Worm (Caenorhabditis elegans) whole organism, L4 larva: ENCODE data around the gene cut-4.
A peak's percentile ranks its signal among the peaks of the same experiment; 100 is the strongest.

Source experiments
- D1046.2 ChIP-seq: fragments of 200-800 bp; sonication (Bioruptor generic); IDR thresholded peaks from 2 replicates; pipeline ENCODE4 v1.3.6; 2022; ENCODE audit warnings: missing genetic modification characterization, missing compliant biosample characterization
- F10B5.3 ChIP-seq: sonication (generic microtip); optimal IDR thresholded peaks from 2 replicates; lab custom pipeline; 2016; ENCODE audit warnings: mild to moderate bottlenecking, missing genetic modification characterization, missing compliant biosample characterization
- T26A8.4 ChIP-seq: fragments of 200-800 bp; sonication (Bioruptor generic); IDR thresholded peaks from 2 replicates; pipeline ENCODE4 v1.3.6; 2022; ENCODE audit warnings: missing genetic modification characterization, missing compliant biosample characterization
- aha-1 ChIP-seq: fragments of 150-350 bp; peaks from one replicate; lab custom pipeline; 2014; ENCODE audit warnings: missing biosample characterization, missing genetic modification characterization
- arid-1 ChIP-seq: fragments of 200-800 bp; sonication (Bioruptor generic); conservative IDR thresholded peaks from 2 replicates; pipeline ENCODE4 v1.3.6; 2022; ENCODE audit warnings: missing genetic modification reagents, missing genetic modification characterization, missing compliant biosample characterization
- daf-16 ChIP-seq, 3 experiments: sonication (generic microtip); optimal IDR thresholded peaks; 2 replicates each; lab custom pipeline; 2016 to 2017; ENCODE audit warnings: missing genetic modification characterization in 3 of 3, missing genetic modification reagents in 3 of 3, mild to moderate bottlenecking in 2 of 3, missing compliant biosample characterization in 2 of 3, missing biosample characterization in 1 of 3, moderate library complexity in 1 of 3
- dmd-6 ChIP-seq: fragments of 200-800 bp; sonication (Bioruptor generic); IDR thresholded peaks from 2 replicates; pipeline ENCODE4 v1.3.6; 2022; ENCODE audit warnings: missing genetic modification reagents, missing genetic modification characterization, missing compliant biosample characterization
- dmd-9 ChIP-seq: fragments of 200-800 bp; sonication (Bioruptor generic); IDR thresholded peaks from 2 replicates; pipeline ENCODE4 v1.3.6; 2022; ENCODE audit warnings: missing genetic modification reagents, missing genetic modification characterization, missing compliant biosample characterization
- dpl-1 ChIP-seq: fragments of 150-350 bp; optimal IDR thresholded peaks from 2 replicates; lab custom pipeline; 2014; ENCODE audit warnings: missing biosample characterization, missing genetic modification reagents, missing genetic modification characterization
- duxl-1 ChIP-seq: sonication (generic microtip); optimal IDR thresholded peaks from 2 replicates; lab custom pipeline; 2016; ENCODE audit warnings: mild to moderate bottlenecking, missing genetic modification characterization, moderate library complexity, missing compliant biosample characterization; ENCODE audit not compliant: poor library complexity
- dve-1 ChIP-seq: sonication (generic microtip); optimal IDR thresholded peaks from 2 replicates; lab custom pipeline; 2017; ENCODE audit warnings: antibody characterized with exemption, mild to moderate bottlenecking, missing genetic modification characterization, missing compliant biosample characterization; ENCODE audit not compliant: insufficient read depth
- egl-27 ChIP-seq: sonication (generic microtip); optimal IDR thresholded peaks from 3 replicates; lab custom pipeline; 2017; ENCODE audit warnings: missing biosample characterization, missing genetic modification reagents, missing genetic modification characterization
- fos-1 ChIP-seq: fragments of 150-350 bp; optimal IDR thresholded peaks from 2 replicates; lab custom pipeline; 2014; ENCODE audit warnings: missing biosample characterization, missing genetic modification characterization
- hif-1 ChIP-seq, 2 experiments: sonication (generic microtip); optimal IDR thresholded peaks; 2 replicates each; lab custom pipeline; 2016 to 2017; ENCODE audit warnings: missing compliant biosample characterization in 2 of 2, missing genetic modification characterization in 2 of 2, missing genetic modification reagents in 2 of 2, missing genotype in 2 of 2, mild to moderate bottlenecking in 1 of 2
- hlh-11 ChIP-seq: fragments of 200-800 bp; sonication (Bioruptor generic); optimal IDR thresholded peaks from 2 replicates; lab custom pipeline; 2018; ENCODE audit warnings: mild to moderate bottlenecking, missing genetic modification characterization, missing compliant biosample characterization
- hlh-30 ChIP-seq: sonication (generic microtip); optimal IDR thresholded peaks from 2 replicates; lab custom pipeline; 2017; ENCODE audit warnings: antibody characterized with exemption, mild to moderate bottlenecking, missing genetic modification characterization, missing compliant biosample characterization; ENCODE audit not compliant: insufficient read depth
- jun-1 ChIP-seq: fragments of 150-350 bp; optimal IDR thresholded peaks from 2 replicates; lab custom pipeline; 2014; ENCODE audit warnings: missing biosample characterization, missing genetic modification reagents, missing genetic modification characterization
- lin-1 ChIP-seq: fragments of 200-800 bp; sonication (Bioruptor generic); IDR thresholded peaks from 2 replicates; pipeline ENCODE4 v1.3.6; 2022; ENCODE audit warnings: missing genetic modification reagents, missing genetic modification characterization, missing compliant biosample characterization
- lin-29 ChIP-seq: fragments of 200-800 bp; sonication (Bioruptor generic); IDR thresholded peaks from 2 replicates; pipeline ENCODE4 v1.3.6; 2022; ENCODE audit warnings: missing genetic modification reagents, missing genetic modification characterization, missing compliant biosample characterization
- lir-3 ChIP-seq: sonication (generic microtip); optimal IDR thresholded peaks from 2 replicates; lab custom pipeline; 2016; ENCODE audit warnings: mild to moderate bottlenecking, missing genetic modification characterization, missing compliant biosample characterization
- madf-5 ChIP-seq, 2 experiments: fragments of 200-800 bp; sonication (Bioruptor generic); IDR thresholded peaks; 2 replicates each; pipeline ENCODE4 v1.3.6; 2022; ENCODE audit warnings: missing compliant biosample characterization in 2 of 2, missing genetic modification characterization in 2 of 2
- nhr-28 ChIP-seq: fragments of 150-350 bp; optimal IDR thresholded peaks from 2 replicates; lab custom pipeline; 2014; ENCODE audit warnings: missing biosample characterization, missing genetic modification characterization
- nhr-42 ChIP-seq: fragments of 200-800 bp; sonication (Bioruptor generic); IDR thresholded peaks from 2 replicates; pipeline ENCODE4 v1.3.6; 2022; ENCODE audit warnings: missing genetic modification characterization, missing compliant biosample characterization
- nhr-77 ChIP-seq: fragments of 150-350 bp; optimal IDR thresholded peaks from 2 replicates; lab custom pipeline; 2014; ENCODE audit warnings: missing biosample characterization, missing genetic modification characterization
- php-3 ChIP-seq: fragments of 200-800 bp; sonication (Bioruptor generic); IDR thresholded peaks from 2 replicates; pipeline ENCODE4 v1.3.6; 2022; ENCODE audit warnings: missing genetic modification reagents, missing genetic modification characterization, missing compliant biosample characterization
- pqm-1 ChIP-seq: sonication (generic microtip); optimal IDR thresholded peaks from 2 replicates; lab custom pipeline; 2017; ENCODE audit warnings: missing biosample characterization, missing genetic modification characterization
- saeg-2 ChIP-seq: fragments of 200-800 bp; sonication (Bioruptor generic); IDR thresholded peaks from 2 replicates; pipeline ENCODE4 v1.3.6; 2022; ENCODE audit warnings: missing genetic modification reagents, missing genetic modification characterization, missing compliant biosample characterization
- snpc-4 ChIP-seq: fragments of 150-350 bp; optimal IDR thresholded peaks from 2 replicates; lab custom pipeline; 2014; ENCODE audit warnings: missing biosample characterization, missing genetic modification characterization
- spr-1 ChIP-seq: sonication (generic microtip); optimal IDR thresholded peaks from 2 replicates; lab custom pipeline; 2016; ENCODE audit warnings: mild to moderate bottlenecking, missing genetic modification characterization, missing compliant biosample characterization
- tag-97 ChIP-seq: fragments of 200-800 bp; sonication (Bioruptor generic); IDR thresholded peaks from 2 replicates; pipeline ENCODE4 v1.3.6; 2022; ENCODE audit warnings: missing genetic modification characterization, missing compliant biosample characterization
- unc-130 ChIP-seq: sonication (generic microtip); optimal IDR thresholded peaks from 2 replicates; lab custom pipeline; 2016; ENCODE audit warnings: missing genetic modification reagents, missing genetic modification characterization, missing compliant biosample characterization
- unc-39 ChIP-seq: sonication (generic microtip); optimal IDR thresholded peaks from 2 replicates; lab custom pipeline; 2017; ENCODE audit warnings: missing biosample characterization, missing genetic modification characterization
- unc-62 ChIP-seq, 3 experiments: fragments of 150-350 bp in 1 of 3; sonication (generic microtip); optimal IDR thresholded peaks in 2 of 3; peaks in 1 of 3; 1 replicate in 1 of 3; 2 replicates in 2 of 3; lab custom pipeline; 2014 to 2017; ENCODE audit warnings: missing biosample characterization in 3 of 3, missing genetic modification characterization in 3 of 3, missing genetic modification reagents in 3 of 3, missing genotype in 1 of 3
- vab-7 ChIP-seq: fragments of 200-800 bp; sonication (Bioruptor generic); IDR thresholded peaks from 2 replicates; pipeline ENCODE4 v1.3.6; 2022; ENCODE audit warnings: missing genetic modification reagents, missing genetic modification characterization, missing compliant biosample characterization
- zfp-2 ChIP-seq: sonication (generic microtip); optimal IDR thresholded peaks from 2 replicates; lab custom pipeline; 2016; ENCODE audit warnings: mild to moderate bottlenecking, missing genetic modification characterization, missing compliant biosample characterization
- zip-2 ChIP-seq: fragments of 150-350 bp; optimal IDR thresholded peaks from 2 replicates; lab custom pipeline; 2014; ENCODE audit warnings: missing biosample characterization, missing genetic modification characterization

cut-4 gene

ce11 chrII:10482899-10483298, 47.0 kb downstream of the cut-4 start:
- TF ChIP-seq nhr-28 (peak; percentile 61), dve-1 (tag; lab: Kevin White, UChicago) (peak; percentile 13), lir-3 (tag; lab: Kevin White, UChicago) (no peak), lin-1 (GFP tag; lab: Robert Waterston, UW) (no peak), hif-1 (tag; optimal IDR thresholded peaks at IDR 0.05; lab: Kevin White, UChicago) (peak in 1 of 2 experiments; percentile 84), unc-62 (GFP tag; optimal IDR thresholded peaks at IDR 0.05 in 1 of 2; lab: Kevin White, UChicago) (peak in 1 of 2 experiments; percentile 27), unc-62 (tag; optimal IDR thresholded peaks at IDR 0.05; lab: Kevin White, UChicago) (no peak), pqm-1 (tag; lab: Kevin White, UChicago) (peak; percentile 84), hlh-11 (peak; percentile 2), dmd-6 (GFP tag; lab: Robert Waterston, UW) (peak; percentile 50; the same call in 1 of the 2 replicates), php-3 (GFP tag; lab: Robert Waterston, UW) (0 out of 2 replicates have a peak, but pooled peaks have one; percentile 40), aha-1 (peak; percentile 77), daf-16 (GFP tag; optimal IDR thresholded peaks at IDR 0.05; lab: Kevin White, UChicago) (no peak), daf-16 (tag; optimal IDR thresholded peaks at IDR 0.05; lab: Kevin White, UChicago) (peak; percentile 81), zfp-2 (tag; lab: Kevin White, UChicago) (no peak)

ce11 chrII:10483860-10484259, 47.9 kb downstream of the cut-4 start:
- no peak for TF ChIP-seq dmd-6 (GFP tag; lab: Robert Waterston, UW)
- no peak for TF ChIP-seq lin-29
- TF ChIP-seq unc-62 (GFP tag; optimal IDR thresholded peaks at IDR 0.05 in 1 of 2; lab: Kevin White, UChicago), result peak in 1 of 2 experiments; percentile 91
- TF ChIP-seq unc-62 (tag; optimal IDR thresholded peaks at IDR 0.05; lab: Kevin White, UChicago), result no peak
- TF ChIP-seq nhr-42 (GFP tag; lab: Robert Waterston, UW), result no peak
- TF ChIP-seq, all 104 proteins: peak for 1

- TF ChIP-seq madf-5 (GFP tag; IDR thresholded peaks at IDR 0.05; lab: Robert Waterston, UW), result no peak
- TF ChIP-seq tag-97, result no peak
- peak; percentile 76 for TF ChIP-seq nhr-28
- peak; percentile 91 for TF ChIP-seq pqm-1 (tag; lab: Kevin White, UChicago)
- peak; percentile 65 for TF ChIP-seq aha-1
- peak in 1 of 2 experiments; percentile 66 for TF ChIP-seq unc-62 (GFP tag; optimal IDR thresholded peaks at IDR 0.05 in 1 of 2; lab: Kevin White, UChicago)
- no peak for TF ChIP-seq unc-62 (tag; optimal IDR thresholded peaks at IDR 0.05; lab: Kevin White, UChicago)
- peak; percentile 71 for TF ChIP-seq php-3 (GFP tag; lab: Robert Waterston, UW)
- TF ChIP-seq saeg-2, result no peak
- TF ChIP-seq dmd-6 (GFP tag; lab: Robert Waterston, UW), result peak; percentile 61
- TF ChIP-seq dmd-9 (GFP tag; lab: Robert Waterston, UW), result no peak
- no peak for TF ChIP-seq lir-3 (tag; lab: Kevin White, UChicago)
- no peak for TF ChIP-seq jun-1
- TF ChIP-seq fos-1, result no peak
- no peak for TF ChIP-seq zip-2 (tag; lab: Kevin White, UChicago)
- TF ChIP-seq hlh-11, result peak; percentile 44
These were observed 49.7 kb downstream of the cut-4 start for ce11 chrII:10485640-10486039.

ce11 chrII:10486738-10487137, 50.8 kb downstream of the cut-4 start, which contains the start of gene ZK666.15:
TSS of gene ZK666.15 (plus strand) at chrII:10487038.
- no peak for TF ChIP-seq spr-1
- TF ChIP-seq egl-27 (tag; lab: Kevin White, UChicago), result no peak
- TF ChIP-seq snpc-4 (tag; lab: Kevin White, UChicago), result no peak
- no peak for TF ChIP-seq unc-130 (GFP tag; lab: Kevin White, UChicago)
- TF ChIP-seq dpl-1 (GFP tag; lab: Kevin White, UChicago), result no peak
- no peak for TF ChIP-seq T26A8.4 (GFP tag; lab: Robert Waterston, UW)
- no peak for TF ChIP-seq hif-1 (tag; optimal IDR thresholded peaks at IDR 0.05; lab: Kevin White, UChicago)
- no peak for TF ChIP-seq F10B5.3 (tag; lab: Kevin White, UChicago)
- no peak for TF ChIP-seq D1046.2 (GFP tag; lab: Robert Waterston, UW)
- no peak for TF ChIP-seq hlh-30 (tag; lab: Kevin White, UChicago)
- TF ChIP-seq unc-39 (tag; lab: Kevin White, UChicago), result no peak
- no peak for TF ChIP-seq zip-2 (tag; lab: Kevin White, UChicago)
- no peak for TF ChIP-seq vab-7
- no peak for TF ChIP-seq duxl-1 (tag; lab: Kevin White, UChicago)
- TF ChIP-seq arid-1 (GFP tag; lab: Robert Waterston, UW), result no peak
- no peak for TF ChIP-seq nhr-77 (tag; lab: Kevin White, UChicago)
- TF ChIP-seq unc-62 (GFP tag; optimal IDR thresholded peaks at IDR 0.05 in 1 of 2; lab: Kevin White, UChicago), result no peak
- no peak for TF ChIP-seq unc-62 (tag; optimal IDR thresholded peaks at IDR 0.05; lab: Kevin White, UChicago)
